Worm (Caenorhabditis elegans): ENCODE measurements around the gene lin-15B.
A peak's percentile ranks its signal among the peaks of the same experiment; 100 is the strongest.

DNA sequence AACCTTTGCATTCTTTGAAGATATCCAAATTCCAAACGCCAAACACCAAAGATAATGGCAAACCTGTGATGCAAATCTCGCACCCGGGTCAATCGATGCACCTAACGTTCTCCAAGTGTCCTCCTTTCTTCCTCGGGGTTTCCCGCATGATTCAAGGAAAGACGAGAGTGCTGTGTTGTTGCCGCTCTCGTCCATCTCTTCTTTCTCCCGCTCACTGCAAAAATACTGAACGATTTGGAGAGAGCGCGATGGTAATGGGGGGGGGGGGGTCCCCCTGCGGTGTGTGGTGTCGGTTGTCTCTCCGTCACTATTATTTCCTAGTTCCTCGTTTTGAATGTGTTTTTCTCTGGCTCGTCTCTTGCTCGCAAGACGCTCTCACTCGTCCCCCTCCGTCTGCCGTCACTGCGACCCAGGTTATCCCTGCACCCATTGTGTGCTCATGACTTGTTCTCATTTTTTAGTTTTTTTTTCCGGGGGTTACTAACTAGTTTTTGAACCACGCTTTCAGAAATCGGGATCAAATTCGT, 18.5 kb upstream of the lin-15B start:
- peak; percentile 90 for TF ChIP-seq zag-1 (tag; optimal IDR thresholded peaks at IDR 0.05)
- no peak for TF ChIP-seq aly-2 (tag; optimal IDR thresholded peaks at IDR 0.05)
- TF ChIP-seq ama-1 (optimal IDR thresholded peaks at IDR 0.05) = no peak
- peak; percentile 83 for TF ChIP-seq ztf-4 (tag; optimal IDR thresholded peaks at IDR 0.05)
- TF ChIP-seq fos-1 (tag; optimal IDR thresholded peaks at IDR 0.05) = peak; percentile 78
- TF ChIP-seq ZK546.5 (tag; optimal IDR thresholded peaks at IDR 0.05) = no peak

All from whole organism, L2 larva.